Worm (Caenorhabditis elegans): ENCODE data around the gene acer-1.

The acer-1 gene

DNA sequence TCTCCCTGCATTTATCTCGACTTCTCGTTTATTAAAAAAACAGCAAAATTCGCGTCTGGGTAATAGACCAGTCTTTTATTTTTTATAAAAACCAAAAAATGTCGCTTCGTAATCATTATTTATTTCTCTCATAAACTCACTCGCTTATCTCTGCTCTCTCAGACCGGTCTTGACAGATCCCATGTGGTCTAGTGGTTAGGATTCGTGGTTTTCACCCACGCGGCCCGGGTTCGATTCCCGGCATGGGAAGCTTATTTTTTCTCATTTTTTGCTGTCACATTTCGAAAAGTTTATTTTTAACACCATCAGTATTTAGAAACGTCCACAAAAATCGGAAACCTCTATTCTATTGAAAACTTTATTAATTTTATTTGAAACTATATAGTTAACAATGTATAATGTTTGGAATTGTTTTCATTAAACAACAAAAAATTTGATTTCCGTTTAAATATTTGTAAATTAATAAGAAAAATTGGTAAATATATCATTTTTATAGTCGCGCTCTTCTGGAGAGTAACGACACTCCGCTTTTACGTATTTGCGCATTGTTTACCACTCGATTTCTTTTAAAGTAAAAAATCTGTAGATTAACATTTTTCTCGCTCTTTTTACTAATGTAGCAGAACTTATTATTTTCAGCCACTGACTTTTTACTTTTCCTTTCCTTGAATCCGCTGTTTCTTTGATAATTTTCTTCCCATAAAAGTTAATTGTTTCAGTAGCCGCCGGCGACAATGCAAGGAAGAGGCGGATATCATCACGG is 8.0 kb upstream of the acer-1 start, which contains the start of gene hrpl-1 (continued):
- TF ChIP-seq ZK337.2 (GFP tag; IDR thresholded peaks at IDR 0.05) (no peak), tag-97 (GFP tag; IDR thresholded peaks at IDR 0.05) (no peak), pqm-1 (tag; optimal IDR thresholded peaks at IDR 0.05) (no peak), spr-3 (GFP tag; optimal IDR thresholded peaks at IDR 0.05) (no peak), hlh-11 (tag; optimal IDR thresholded peaks at IDR 0.05) (peak; percentile 3), ama-1 (optimal IDR thresholded peaks at IDR 0.05) (no peak)

DNA sequence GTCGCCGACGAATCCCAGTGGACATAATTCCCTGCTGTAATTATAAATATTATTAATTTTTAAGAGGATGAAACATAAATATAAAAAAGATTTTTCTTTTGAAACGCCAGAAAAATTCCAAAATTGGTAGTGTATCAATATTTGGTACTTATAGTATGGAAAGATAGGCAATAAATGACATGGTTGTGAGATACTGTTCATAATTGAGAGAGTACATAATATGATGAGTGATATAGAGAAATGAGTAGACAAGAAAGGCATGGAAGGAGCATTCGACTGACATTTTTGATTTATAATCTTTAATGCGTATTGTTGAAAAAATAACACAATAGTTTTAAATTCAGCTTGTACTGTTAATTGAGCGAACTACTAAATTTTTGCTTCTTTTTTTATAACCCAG is 7.3 kb upstream of the acer-1 start, which contains the start of gene C44B7.11:
C44B7.11 (minus strand) TSS at position 34 of the 400 bp plus-strand sequence.
- TF ChIP-seq hif-1 (tag; optimal IDR thresholded peaks at IDR 0.05) = no peak
- no peak for TF ChIP-seq daf-16 (GFP tag; optimal IDR thresholded peaks at IDR 0.05)
- peak; percentile 32 for TF ChIP-seq daf-16 (tag; optimal IDR thresholded peaks at IDR 0.05)
- no peak for TF ChIP-seq hlh-30 (tag; optimal IDR thresholded peaks at IDR 0.05; ENCODE audit: insufficient read depth)
- peak; percentile 64 for TF ChIP-seq pqm-1 (tag; optimal IDR thresholded peaks at IDR 0.05)
- peak; percentile 19 for TF ChIP-seq ztf-7 (tag; optimal IDR thresholded peaks at IDR 0.05)
- peak; percentile 46 for TF ChIP-seq nhr-28 (tag; optimal IDR thresholded peaks at IDR 0.05)
- peak; percentile 10 for TF ChIP-seq dve-1 (tag; optimal IDR thresholded peaks at IDR 0.05; ENCODE audit: insufficient read depth)

DNA sequence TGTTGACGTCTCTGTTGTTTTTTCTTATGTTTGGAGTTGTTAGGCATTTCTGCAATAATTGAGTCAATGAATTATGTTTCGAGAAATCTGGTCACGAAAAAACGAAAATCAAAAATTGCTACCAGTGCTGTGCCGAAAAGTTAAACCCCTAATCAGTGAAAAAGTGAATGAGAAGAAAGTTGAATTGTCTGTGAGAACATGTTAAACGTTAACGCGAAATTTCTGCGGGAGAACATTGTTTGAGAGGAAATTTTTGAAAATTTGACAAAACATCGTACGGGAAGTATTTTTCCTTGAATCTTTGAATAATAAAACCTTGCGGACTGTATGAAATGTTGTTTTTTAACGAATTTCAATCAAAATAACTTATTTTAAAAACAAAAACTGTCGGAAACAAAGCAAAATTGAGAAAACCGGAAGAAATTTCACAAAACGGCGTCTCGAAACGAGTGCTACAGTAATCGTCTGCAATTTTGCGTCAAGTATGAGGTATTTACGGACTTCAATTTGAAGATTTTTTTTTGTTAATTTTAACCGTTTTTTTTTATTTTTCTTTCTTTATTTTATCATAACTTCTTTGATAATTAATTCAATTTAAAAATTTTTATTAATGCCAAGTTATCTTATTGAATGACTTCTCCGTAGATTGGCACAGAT is 3.5 kb upstream of the acer-1 start, which contains the start of gene adal-1:
adal-1 (minus strand) TSS at position 51 of the 657 bp plus-strand sequence.
- TF ChIP-seq vab-7 (GFP tag; IDR thresholded peaks at IDR 0.05) (no peak), nhr-11 (tag; optimal IDR thresholded peaks at IDR 0.05) (no peak), egl-27 (tag; optimal IDR thresholded peaks at IDR 0.05) (no peak), lsy-2 (tag; optimal IDR thresholded peaks at IDR 0.05) (peak in 1 of 2 experiments; percentile 55), mdl-1 (tag; optimal IDR thresholded peaks at IDR 0.05) (no peak), zip-2 (tag; optimal IDR thresholded peaks at IDR 0.05) (no peak)

DNA sequence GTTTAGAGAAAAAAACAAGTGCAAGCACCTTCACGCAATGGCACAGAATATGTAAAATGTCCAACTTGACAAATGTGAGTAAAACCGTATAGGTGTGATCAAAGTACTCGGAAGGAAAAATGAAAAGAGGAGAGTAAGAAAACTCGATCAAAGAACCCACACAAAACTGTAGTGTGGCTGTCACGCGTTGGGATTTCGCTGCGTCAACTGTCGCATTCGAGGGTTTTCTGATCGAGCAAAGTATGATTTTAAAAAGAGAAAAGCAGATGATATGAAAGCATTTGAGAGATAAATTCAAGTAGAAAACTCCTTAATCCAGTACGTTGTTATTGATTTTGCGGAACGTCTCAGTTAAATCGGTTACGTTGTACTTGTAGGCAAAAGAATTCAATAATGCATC is 1.6 kb upstream of the acer-1 start:
- TF ChIP-seq hmg-1.1 (GFP tag; IDR thresholded peaks at IDR 0.05) = peak; percentile 9; the same call in 1 of the 2 replicates
- TF ChIP-seq unc-39 (tag; optimal IDR thresholded peaks at IDR 0.05) = no peak
- peak; percentile 7; the same call in 1 of the 2 replicates for TF ChIP-seq pha-4 (GFP tag; IDR thresholded peaks at IDR 0.05)
- TF ChIP-seq pha-4 (tag; optimal IDR thresholded peaks at IDR 0.05) = no peak
- TF ChIP-seq jun-1 (tag; optimal IDR thresholded peaks at IDR 0.05) = no peak
- no peak for TF ChIP-seq nhr-111 (GFP tag; optimal IDR thresholded peaks at IDR 0.05)
- peak; percentile 84 for TF ChIP-seq dve-1 (tag; optimal IDR thresholded peaks at IDR 0.05; ENCODE audit: insufficient read depth)
- no peak for TF ChIP-seq daf-8 (GFP tag; IDR thresholded peaks at IDR 0.05)
- TF ChIP-seq nhr-10 (tag; optimal IDR thresholded peaks at IDR 0.05) = peak; percentile 73
- peak; percentile 48 for TF ChIP-seq mep-1 (tag; optimal IDR thresholded peaks at IDR 0.05)
- TF ChIP-seq unc-62 (GFP tag; optimal IDR thresholded peaks at IDR 0.05 in 1 of 2) = peak in 1 of 2 experiments; percentile 92
- TF ChIP-seq unc-62 (tag; optimal IDR thresholded peaks at IDR 0.05) = no peak
- TF ChIP-seq egl-43 (GFP tag; IDR thresholded peaks at IDR 0.05) = no peak
- 0 out of 2 replicates have a peak, but pooled peaks have one; percentile 41 for TF ChIP-seq zfp-3 (GFP tag; conservative IDR thresholded peaks at IDR 0.05)
- no peak for TF ChIP-seq set-16 (GFP tag; IDR thresholded peaks at IDR 0.05)
- peak; percentile 56 for TF ChIP-seq mxl-3 (GFP tag; optimal IDR thresholded peaks at IDR 0.05)
- no peak for TF ChIP-seq snpc-4 (tag; optimal IDR thresholded peaks at IDR 0.05)
- no peak for TF ChIP-seq lin-15B (tag; optimal IDR thresholded peaks at IDR 0.05)
- TF ChIP-seq mdl-1 (tag; optimal IDR thresholded peaks at IDR 0.05) = peak in 1 of 2 experiments; percentile 63
- no peak for TF ChIP-seq pqm-1 (tag; optimal IDR thresholded peaks at IDR 0.05)
- TF ChIP-seq hlh-11 (tag; optimal IDR thresholded peaks at IDR 0.05) = peak; percentile 91
- TF ChIP-seq nhr-11 (tag; optimal IDR thresholded peaks at IDR 0.05) = peak; percentile 48
- TF ChIP-seq nhr-76 (tag; optimal IDR thresholded peaks at IDR 0.05) = peak; percentile 27
- peak; percentile 59 for TF ChIP-seq dmd-6 (GFP tag; IDR thresholded peaks at IDR 0.05)
- no peak; the same call in 1 of the 2 replicates for TF ChIP-seq T26A8.4 (GFP tag; IDR thresholded peaks at IDR 0.05)
- no peak for TF ChIP-seq F44E2.7 (GFP tag; IDR thresholded peaks at IDR 0.05)
- TF ChIP-seq lsy-2 (tag; optimal IDR thresholded peaks at IDR 0.05) = peak; percentile 53 to 54
- no peak for TF ChIP-seq daf-16 (GFP tag; optimal IDR thresholded peaks at IDR 0.05)
- peak; percentile 22 for TF ChIP-seq daf-16 (tag; optimal IDR thresholded peaks at IDR 0.05)
- TF ChIP-seq lin-1 (GFP tag; IDR thresholded peaks at IDR 0.05) = no peak
- no peak for TF ChIP-seq madf-9 (GFP tag; conservative IDR thresholded peaks at IDR 0.05)
- TF ChIP-seq nhr-28 (tag; optimal IDR thresholded peaks at IDR 0.05) = peak; percentile 96
- TF ChIP-seq zip-2 (tag; optimal IDR thresholded peaks at IDR 0.05) = no peak
- TF ChIP-seq hif-1 (tag; optimal IDR thresholded peaks at IDR 0.05) = peak in 1 of 2 experiments; percentile 13

Data from whole organism, L4 larva.